Worm (Caenorhabditis elegans): ENCODE measurements around the gene K11D12.14.

Gene K11D12.14

DNA sequence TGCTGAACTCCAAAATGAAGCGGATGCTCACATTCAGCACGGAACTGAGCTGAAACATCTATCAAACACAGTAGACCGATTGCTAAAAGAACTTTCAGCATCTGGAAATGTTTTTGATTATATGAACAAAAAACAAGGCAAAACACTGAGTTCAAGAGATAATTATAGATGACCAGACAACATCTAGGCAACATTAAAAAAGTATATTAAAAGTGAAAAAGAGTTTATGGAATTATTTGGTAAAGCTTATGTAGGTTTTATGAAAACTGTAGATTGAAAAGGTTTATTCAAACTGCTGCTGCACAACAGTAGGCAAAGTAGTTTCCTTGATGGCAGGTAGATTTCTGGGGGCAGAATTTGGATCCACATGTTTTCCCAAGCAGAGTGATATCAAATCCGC is 13.1 kb upstream of the K11D12.14 start, which contains the start of gene K11D12.7:
TSS of gene K11D12.7 (minus strand) at position 101 of the 400 bp plus-strand sequence.
- TF ChIP-seq R02D3.7 (tag; optimal IDR thresholded peaks at IDR 0.05) (no peak), lin-13 (GFP tag; optimal IDR thresholded peaks at IDR 0.05) (no peak), gmeb-1 (tag; optimal IDR thresholded peaks at IDR 0.05) (no peak), peb-1 (tag; optimal IDR thresholded peaks at IDR 0.05) (no peak), ztf-1 (GFP tag; conservative IDR thresholded peaks at IDR 0.05) (no peak), unc-62 (GFP tag; optimal IDR thresholded peaks at IDR 0.05) (no peak), unc-39 (tag; optimal IDR thresholded peaks at IDR 0.05) (no peak), nhr-6 (tag; optimal IDR thresholded peaks at IDR 0.05) (no peak), mdl-1 (tag; optimal IDR thresholded peaks at IDR 0.05) (no peak), lin-11 (tag; optimal IDR thresholded peaks at IDR 0.05) (no peak)

ce11 chrV:5038449-5038848 is 11.0 kb upstream of the K11D12.14 start:
- TF ChIP-seq zag-1 (tag; optimal IDR thresholded peaks at IDR 0.05): no peak
- TF ChIP-seq nhr-25 (tag; optimal IDR thresholded peaks at IDR 0.05): peak; percentile 27

ce11 chrV:5039559-5039958 is 9.9 kb upstream of the K11D12.14 start, which contains the start of gene K11D12.11:
TSS of gene K11D12.11 (minus strand) at chrV:5039600.
- no peak for TF ChIP-seq egl-27 (tag; optimal IDR thresholded peaks at IDR 0.05)

DNA sequence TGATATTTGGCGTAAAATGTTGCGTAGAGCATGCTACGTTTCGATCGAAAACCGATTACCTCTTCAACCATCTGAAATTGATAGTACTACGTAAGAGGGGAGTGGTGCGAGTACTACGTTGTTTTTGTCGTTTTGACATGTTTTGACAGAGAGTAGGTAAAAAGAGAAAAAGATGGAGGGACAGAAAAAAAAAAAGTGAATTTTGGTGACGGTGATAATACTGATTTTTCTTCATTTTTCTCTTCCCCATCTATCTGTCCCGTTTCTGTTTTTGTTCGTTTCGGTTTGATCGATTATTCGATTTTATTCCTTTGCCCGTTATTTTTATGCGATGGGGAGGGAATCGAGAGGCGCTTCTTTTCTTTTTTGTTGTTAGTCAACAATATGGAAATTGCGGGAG is 8.5 kb upstream of the K11D12.14 start, which contains the start of gene K11D12.8:
TSS of gene K11D12.8 (minus strand) at position 77 of the 400 bp plus-strand sequence.
- TF ChIP-seq zag-1 (tag; optimal IDR thresholded peaks at IDR 0.05) (no peak), nhr-23 (tag; optimal IDR thresholded peaks at IDR 0.05) (no peak), mdl-1 (tag; optimal IDR thresholded peaks at IDR 0.05) (no peak), Y55F3AM.14 (GFP tag; optimal IDR thresholded peaks at IDR 0.05) (no peak), egl-27 (tag; optimal IDR thresholded peaks at IDR 0.05) (no peak), lin-13 (GFP tag; optimal IDR thresholded peaks at IDR 0.05) (no peak), nhr-6 (tag; optimal IDR thresholded peaks at IDR 0.05) (no peak), sma-9 (GFP tag; optimal IDR thresholded peaks at IDR 0.05) (no peak), sma-9 (tag; optimal IDR thresholded peaks at IDR 0.05) (no peak), nhr-129 (tag; optimal IDR thresholded peaks at IDR 0.05) (no peak)

DNA sequence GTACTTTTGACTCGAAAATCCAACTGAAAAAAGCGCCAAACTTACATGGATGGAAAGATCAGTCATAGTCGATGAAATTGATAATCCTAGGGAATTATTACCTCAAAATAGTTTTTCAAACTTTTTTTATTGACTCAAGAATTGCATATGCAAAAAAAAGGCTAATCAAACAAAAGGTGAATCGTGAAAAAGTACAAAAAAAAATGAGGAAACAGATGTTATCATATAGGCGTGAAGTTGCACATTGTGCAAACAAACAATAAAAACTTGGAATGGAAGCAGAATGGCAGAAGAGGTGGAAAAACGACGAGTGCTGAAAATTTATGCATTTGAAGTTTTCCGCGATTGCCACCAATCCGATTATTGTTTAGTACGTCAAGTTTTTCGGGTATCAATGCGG is 3.3 kb upstream of the K11D12.14 start, which contains the start of gene exc-14:
TSS of gene exc-14 (minus strand) at position 101 of the 400 bp plus-strand sequence.
- TF ChIP-seq mab-5 (tag; optimal IDR thresholded peaks at IDR 0.05) (no peak), ceh-16 (tag; optimal IDR thresholded peaks at IDR 0.05) (no peak), egl-27 (tag; optimal IDR thresholded peaks at IDR 0.05) (no peak), skn-1 (tag; optimal IDR thresholded peaks at IDR 0.05) (no peak), mbf-1 (tag; optimal IDR thresholded peaks at IDR 0.05) (no peak), unc-55 (GFP tag; optimal IDR thresholded peaks at IDR 0.05) (no peak), sem-4 (tag; optimal IDR thresholded peaks at IDR 0.05) (no peak), dmd-4 (tag; optimal IDR thresholded peaks at IDR 0.05) (no peak), nhr-237 (tag; optimal IDR thresholded peaks at IDR 0.05) (no peak), R02D3.7 (tag; optimal IDR thresholded peaks at IDR 0.05) (no peak)

DNA sequence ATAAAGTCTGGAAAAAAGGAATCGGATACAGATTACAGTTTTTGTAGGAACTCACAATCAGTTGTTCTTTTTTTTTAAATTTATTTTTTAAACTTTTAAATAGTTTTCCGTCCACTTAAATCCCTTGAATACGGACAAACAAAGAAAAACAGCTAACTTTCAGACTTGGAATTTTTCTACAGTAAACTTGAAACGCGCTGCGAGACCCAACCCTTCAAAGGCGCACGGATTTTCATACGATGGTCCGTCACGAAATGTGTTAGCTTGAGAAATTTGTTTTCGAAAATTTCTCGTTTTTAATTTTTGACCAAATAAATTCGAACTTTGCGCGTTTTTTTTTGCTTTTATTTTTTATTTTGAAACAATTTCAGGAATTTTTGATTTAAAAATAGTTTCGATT is 2.9 kb upstream of the K11D12.14 start:
- TF ChIP-seq sma-9 (GFP tag; optimal IDR thresholded peaks at IDR 0.05) (no peak), sma-9 (tag; optimal IDR thresholded peaks at IDR 0.05) (no peak), lsy-2 (tag; optimal IDR thresholded peaks at IDR 0.05) (no peak), sem-4 (tag; optimal IDR thresholded peaks at IDR 0.05) (no peak), nhr-25 (tag; optimal IDR thresholded peaks at IDR 0.05) (no peak), nhr-10 (tag; optimal IDR thresholded peaks at IDR 0.05) (no peak), egl-27 (tag; optimal IDR thresholded peaks at IDR 0.05) (no peak), elt-3 (tag; optimal IDR thresholded peaks at IDR 0.05) (no peak), nhr-6 (tag; optimal IDR thresholded peaks at IDR 0.05) (no peak), ceh-16 (tag; optimal IDR thresholded peaks at IDR 0.05) (no peak), dmd-4 (tag; optimal IDR thresholded peaks at IDR 0.05) (no peak), unc-62 (GFP tag; optimal IDR thresholded peaks at IDR 0.05) (no peak), ama-1 (optimal IDR thresholded peaks at IDR 0.05) (no peak), nhr-21 (tag; optimal IDR thresholded peaks at IDR 0.05) (no peak), ceh-82 (tag; optimal IDR thresholded peaks at IDR 0.05) (no peak)
